Fruit fly (Drosophila melanogaster): Measurements from ENCODE around the gene CG11369.

- TF ChIP-seq Ets98B (GFP tag; IDR thresholded peaks at IDR 0.05) (peak; percentile 82), CG10348 (GFP tag; IDR thresholded peaks at IDR 0.05) (no peak), CG32121 (GFP tag; IDR thresholded peaks at IDR 0.05) (peak; percentile 84), CG17806 (tag; optimal IDR thresholded peaks at IDR 0.05) (peak; percentile 46), CG15710 (tag; optimal IDR thresholded peaks at IDR 0.05) (peak; percentile 62), CG8301 (tag; optimal IDR thresholded peaks at IDR 0.05) (peak; percentile 50), CG13204 (GFP tag; optimal IDR thresholded peaks at IDR 0.05) (peak; percentile 76), Snoo (tag; optimal IDR thresholded peaks at IDR 0.05) (peak; percentile 52), EcR (GFP tag; optimal IDR thresholded peaks at IDR 0.05) (peak; percentile 20), CG9948 (tag; optimal IDR thresholded peaks at IDR 0.05) (peak; percentile 29)
These were observed 31.6 kb downstream of the CG11369 start for dm6 chrX:7605669-7606068.

Data from whole organism, pupa.